Fruit fly (Drosophila melanogaster) whole organism, embryonic: Measurements from ENCODE around the gene Glg1.

ENCODE experiments used
- Ada2b ChIP-seq: fragments of 200-800 bp; sonication (Bioruptor generic); IDR thresholded peaks from 2 replicates; pipeline ENCODE4 v1.3.6; 2022; ENCODE audit warnings: missing biosample characterization, missing genetic modification characterization
- Adf1 ChIP-seq: fragments of 200-800 bp; sonication (Bioruptor generic); IDR thresholded peaks from 2 replicates; pipeline ENCODE4 v1.3.6; 2022; ENCODE audit warnings: missing biosample characterization, missing genetic modification characterization
- CG10431 ChIP-seq: fragments of 200-800 bp; sonication (Bioruptor generic); optimal IDR thresholded peaks from 3 replicates; lab custom pipeline; 2018; ENCODE audit warnings: missing biosample characterization, mild to moderate bottlenecking, missing genetic modification characterization
- CG10543 ChIP-seq: fragments of 200-800 bp; sonication (Bioruptor generic); optimal IDR thresholded peaks from 3 replicates; lab custom pipeline; 2017; ENCODE audit warnings: missing biosample characterization, mild to moderate bottlenecking, missing genetic modification characterization, moderate library complexity
- CG11398 ChIP-seq: fragments of 200-800 bp; sonication (Bioruptor generic); optimal IDR thresholded peaks from 2 replicates; lab custom pipeline; 2016; ENCODE audit warnings: missing biosample characterization, missing genetic modification characterization
- CG12104 ChIP-seq: fragments of 200-800 bp; sonication (Bioruptor generic); optimal IDR thresholded peaks from 3 replicates; lab custom pipeline; 2016; ENCODE audit warnings: missing biosample characterization, missing genetic modification characterization
- CG1233 ChIP-seq: fragments of 200-800 bp; sonication (Bioruptor generic); optimal IDR thresholded peaks from 4 replicates; lab custom pipeline; 2018; ENCODE audit warnings: missing biosample characterization, mild to moderate bottlenecking, missing genetic modification characterization
- CG14441 ChIP-seq: fragments of 200-800 bp; sonication (Bioruptor generic); IDR thresholded peaks from 2 replicates; pipeline ENCODE4 v1.3.6; 2022; ENCODE audit warnings: missing biosample characterization, missing genetic modification characterization
- CG14710 ChIP-seq: fragments of 200-800 bp; sonication (Bioruptor generic); optimal IDR thresholded peaks from 3 replicates; lab custom pipeline; 2019; ENCODE audit warnings: missing biosample characterization, mild to moderate bottlenecking, missing genetic modification characterization, moderate library complexity
- CG1647 ChIP-seq: fragments of 200-800 bp; sonication (Bioruptor generic); optimal IDR thresholded peaks from 3 replicates; lab custom pipeline; 2016; ENCODE audit warnings: missing biosample characterization, missing genetic modification characterization
- CG17328 ChIP-seq: fragments of 200-800 bp; sonication (Bioruptor generic); IDR thresholded peaks from 2 replicates; pipeline ENCODE4 v1.3.6; 2022; ENCODE audit warnings: missing biosample characterization, missing genetic modification characterization
- CG17802 ChIP-seq: fragments of 200-800 bp; sonication (Bioruptor generic); optimal IDR thresholded peaks from 2 replicates; lab custom pipeline; 2018; ENCODE audit warnings: missing biosample characterization, mild to moderate bottlenecking, missing genetic modification characterization, moderate library complexity
- CG6683 ChIP-seq: fragments of 200-800 bp; sonication (Bioruptor generic); optimal IDR thresholded peaks from 2 replicates; lab custom pipeline; 2017; ENCODE audit warnings: missing biosample characterization, mild to moderate bottlenecking, missing genetic modification characterization, missing genetic modification reagents
- CG6813 ChIP-seq: fragments of 200-800 bp; sonication (Bioruptor generic); optimal IDR thresholded peaks from 2 replicates; lab custom pipeline; 2017; ENCODE audit warnings: missing biosample characterization, missing genetic modification characterization, mild to moderate bottlenecking, moderate library complexity, missing genetic modification reagents
- CG7839 ChIP-seq: fragments of 200-800 bp; sonication (Bioruptor generic); optimal IDR thresholded peaks from 3 replicates; lab custom pipeline; 2018; ENCODE audit warnings: missing biosample characterization, mild to moderate bottlenecking, missing genetic modification characterization, moderate library complexity
- CG7963 ChIP-seq: fragments of 200-800 bp; sonication (Bioruptor generic); IDR thresholded peaks from 3 replicates; pipeline ENCODE4 v1.3.6; 2022; ENCODE audit warnings: missing biosample characterization, missing genetic modification characterization; ENCODE audit not compliant: partially characterized antibody
- CG8478 ChIP-seq: fragments of >200 bp; optimal IDR thresholded peaks from 2 replicates; lab custom pipeline; 2018
- CG9727 ChIP-seq: fragments of 200-800 bp; sonication (Bioruptor generic); optimal IDR thresholded peaks from 3 replicates; lab custom pipeline; 2017; ENCODE audit warnings: missing biosample characterization, mild to moderate bottlenecking, missing genetic modification characterization
- CrebB ChIP-seq: fragments of 200-800 bp; sonication (Bioruptor generic); optimal IDR thresholded peaks from 3 replicates; lab custom pipeline; 2018; ENCODE audit warnings: missing biosample characterization, mild to moderate bottlenecking, missing genetic modification characterization
- Ets65A ChIP-seq: fragments of 200-800 bp; sonication (Bioruptor generic); peaks from one replicate; lab custom pipeline; 2016; ENCODE audit warnings: missing biosample characterization, missing genetic modification characterization
- HHEX ChIP-seq: fragments of 200-800 bp; sonication (Bioruptor generic); optimal IDR thresholded peaks from 3 replicates; lab custom pipeline; 2017; ENCODE audit warnings: missing biosample characterization, mild to moderate bottlenecking, missing genetic modification characterization, missing genetic modification reagents
- Hr51 ChIP-seq, 2 experiments: fragments of 200-800 bp; sonication (Bioruptor generic); optimal IDR thresholded peaks; 2 replicates in 1 of 2; 3 replicates in 1 of 2; lab custom pipeline; 2016 to 2018; ENCODE audit warnings: missing biosample characterization in 2 of 2, missing genetic modification characterization in 2 of 2, mild to moderate bottlenecking in 1 of 2, moderate library complexity in 1 of 2
- Hr78 ChIP-seq, 2 experiments: fragments of 200-800 bp in 1 of 2; fragments of >200 bp in 1 of 2; sonication (Bioruptor generic) in 1 of 2; optimal IDR thresholded peaks; 2 replicates each; lab custom pipeline; 2017 to 2019; ENCODE audit warnings: missing biosample characterization in 2 of 2, missing genetic modification characterization in 2 of 2, mild to moderate bottlenecking in 1 of 2, moderate library complexity in 1 of 2
- Jarid2 ChIP-seq: fragments of 200-800 bp; sonication (Bioruptor generic); optimal IDR thresholded peaks from 3 replicates; lab custom pipeline; 2017; ENCODE audit warnings: mild to moderate bottlenecking, missing biosample characterization, missing genetic modification reagents, missing genetic modification characterization
- Lhr ChIP-seq: fragments of 200-800 bp; sonication (Bioruptor generic); optimal IDR thresholded peaks from 3 replicates; lab custom pipeline; 2017; ENCODE audit warnings: mild to moderate bottlenecking, missing biosample characterization, missing genetic modification reagents, missing genetic modification characterization
- Max ChIP-seq: fragments of 200-800 bp; sonication (Bioruptor generic); optimal IDR thresholded peaks from 2 replicates; lab custom pipeline; 2016; ENCODE audit warnings: missing biosample characterization, mild to moderate bottlenecking, missing genetic modification characterization
- Sry-β ChIP-seq: fragments of 200-800 bp; sonication (Bioruptor generic); optimal IDR thresholded peaks from 2 replicates; lab custom pipeline; 2018; ENCODE audit warnings: missing biosample characterization, mild to moderate bottlenecking, missing genetic modification characterization, moderate library complexity
- Ssrp ChIP-seq: fragments of 200-800 bp; sonication (Bioruptor generic); optimal IDR thresholded peaks from 2 replicates; lab custom pipeline; 2018; ENCODE audit warnings: missing biosample characterization, mild to moderate bottlenecking, missing genetic modification characterization, moderate library complexity
- Trl ChIP-seq, 3 experiments: fragments of >200 bp in 2 of 3; fragments of 200-800 bp in 1 of 3; sonication (Bioruptor generic) in 1 of 3; optimal IDR thresholded peaks; 2 replicates in 1 of 3; 3 replicates in 2 of 3; lab custom pipeline; 2016 to 2017; ENCODE audit warnings: missing biosample characterization in 1 of 3, missing genetic modification characterization in 1 of 3
- abd-A ChIP-seq: fragments of 200-800 bp; sonication (Bioruptor generic); optimal IDR thresholded peaks from 3 replicates; lab custom pipeline; 2019; ENCODE audit warnings: missing biosample characterization, mild to moderate bottlenecking, missing genetic modification characterization, moderate library complexity
- amos ChIP-seq: fragments of 200-800 bp; sonication (Bioruptor generic); IDR thresholded peaks from 2 replicates; pipeline ENCODE4 v1.3.6; 2022; ENCODE audit warnings: missing biosample characterization, missing genetic modification characterization; ENCODE audit not compliant: partially characterized antibody
- ato ChIP-seq: fragments of 200-800 bp; sonication (Bioruptor generic); IDR thresholded peaks from 2 replicates; pipeline ENCODE4 v1.3.6; 2022; ENCODE audit warnings: missing biosample characterization, missing genetic modification characterization; ENCODE audit not compliant: partially characterized antibody
- bcd ChIP-seq: fragments of 200-800 bp; sonication (Bioruptor generic); optimal IDR thresholded peaks from 2 replicates; lab custom pipeline; 2017; ENCODE audit warnings: missing biosample characterization, mild to moderate bottlenecking, missing genetic modification characterization
- crc ChIP-seq: fragments of 200-800 bp; sonication (Bioruptor generic); optimal IDR thresholded peaks from 2 replicates; lab custom pipeline; 2016; ENCODE audit warnings: missing biosample characterization, missing genetic modification characterization
- crp ChIP-seq, 2 experiments: fragments of 200-800 bp; sonication (Bioruptor generic); optimal IDR thresholded peaks; 2 replicates in 1 of 2; 3 replicates in 1 of 2; lab custom pipeline; 2017; ENCODE audit warnings: missing biosample characterization in 2 of 2, missing genetic modification characterization in 2 of 2, mild to moderate bottlenecking in 1 of 2, moderate library complexity in 1 of 2
- en ChIP-seq: fragments of 200-800 bp; sonication (Bioruptor generic); optimal IDR thresholded peaks from 2 replicates; lab custom pipeline; 2016; ENCODE audit warnings: missing biosample characterization, missing genetic modification characterization
- h ChIP-seq: fragments of >200 bp; optimal IDR thresholded peaks from 2 replicates; lab custom pipeline; 2017
- hb ChIP-seq: fragments of 200-800 bp; sonication (Bioruptor generic); IDR thresholded peaks from 3 replicates; pipeline ENCODE4 v1.3.6; 2022; ENCODE audit warnings: missing biosample characterization, missing genetic modification characterization; ENCODE audit not compliant: partially characterized antibody
- mam ChIP-seq: fragments of 200-800 bp; sonication (Bioruptor generic); optimal IDR thresholded peaks from 3 replicates; lab custom pipeline; 2016; ENCODE audit warnings: missing biosample characterization, missing genetic modification characterization
- nmo ChIP-seq: fragments of 200-800 bp; sonication (Bioruptor generic); optimal IDR thresholded peaks from 2 replicates; lab custom pipeline; 2018; ENCODE audit warnings: missing biosample characterization, mild to moderate bottlenecking, missing genetic modification characterization, moderate library complexity
- onecut ChIP-seq: fragments of 200-800 bp; sonication (Bioruptor generic); IDR thresholded peaks from 2 replicates; pipeline ENCODE4 v1.3.6; 2022; ENCODE audit warnings: missing biosample characterization, missing genetic modification characterization
- otp ChIP-seq: fragments of 200-800 bp; sonication (Bioruptor generic); IDR thresholded peaks from 3 replicates; pipeline ENCODE4, ENCODE4 v1.3.6; 2022; ENCODE audit warnings: missing biosample characterization, missing genetic modification characterization
- peb ChIP-seq: fragments of 200-800 bp; sonication (Bioruptor generic); IDR thresholded peaks from 2 replicates; pipeline ENCODE4 v1.3.6; 2022; ENCODE audit warnings: missing biosample characterization, missing genetic modification characterization
- phol ChIP-seq: fragments of 200-800 bp; sonication (Bioruptor generic); optimal IDR thresholded peaks from 3 replicates; lab custom pipeline; 2018; ENCODE audit warnings: missing biosample characterization, mild to moderate bottlenecking, missing genetic modification characterization, moderate library complexity
- sc ChIP-seq, 3 experiments: fragments of >200 bp in 2 of 3; fragments of 200-800 bp in 1 of 3; sonication (Bioruptor generic) in 1 of 3; optimal IDR thresholded peaks; 2 replicates in 2 of 3; 3 replicates in 1 of 3; lab custom pipeline; 2017; ENCODE audit warnings: mild to moderate bottlenecking in 1 of 3, missing biosample characterization in 1 of 3, missing genetic modification characterization in 1 of 3, missing genetic modification reagents in 1 of 3
- sug ChIP-seq: fragments of 200-800 bp; optimal IDR thresholded peaks from 2 replicates; lab custom pipeline; 2019; ENCODE audit warnings: missing biosample characterization, mild to moderate bottlenecking, missing genetic modification characterization, moderate library complexity
- tio ChIP-seq: fragments of 200-800 bp; sonication (Bioruptor generic); optimal IDR thresholded peaks from 2 replicates; lab custom pipeline; 2017; ENCODE audit warnings: missing biosample characterization, missing genetic modification characterization, inconsistent platforms
- vvl ChIP-seq: fragments of 200-800 bp; sonication (Bioruptor generic); IDR thresholded peaks from 2 replicates; pipeline ENCODE4 v1.3.6; 2022; ENCODE audit warnings: missing biosample characterization, missing genetic modification characterization
- wdn ChIP-seq: fragments of 200-800 bp; sonication (Bioruptor generic); IDR thresholded peaks from 2 replicates; pipeline ENCODE4 v1.3.6; 2022; ENCODE audit warnings: missing biosample characterization, missing genetic modification characterization

The Glg1 gene

dm6 chr3L:21479636-21480035 is 27.7 kb downstream of the Glg1 start (continued):
- no peak for TF ChIP-seq Ada2b (GFP tag; lab: Robert Waterston, UW)
- TF ChIP-seq CG6813 (GFP tag; lab: Kevin White, UChicago), result peak; percentile 63
- peak; percentile 23 for TF ChIP-seq Ets65A (GFP tag; lab: Kevin White, UChicago)
- TF ChIP-seq Ssrp (tag; lab: Kevin White, UChicago), result no peak
- TF ChIP-seq peb (GFP tag; lab: Robert Waterston, UW), result peak; percentile 16; the same call in 1 of the 2 replicates
- peak; percentile 62 for TF ChIP-seq onecut (GFP tag; lab: Robert Waterston, UW)
- peak; percentile 81 for TF ChIP-seq Adf1 (GFP tag; lab: Robert Waterston, UW)
- TF ChIP-seq CG14710 (tag; lab: Kevin White, UChicago), result peak; percentile 3
- peak; percentile 68 for TF ChIP-seq CG1233 (GFP tag; lab: Kevin White, UChicago)
- no peak for TF ChIP-seq CG1647
- TF ChIP-seq otp, result peak; percentile 69; the same call in 2 of the 3 replicates
- no peak for TF ChIP-seq ato (GFP tag; lab: Robert Waterston, UW)
- no peak for TF ChIP-seq CrebB (tag; lab: Kevin White, UChicago)
- TF ChIP-seq vvl, result peak; percentile 96
- no peak for TF ChIP-seq Sry-β
- no peak for TF ChIP-seq Max (GFP tag; lab: Kevin White, UChicago)
- TF ChIP-seq CG7963 (GFP tag; lab: Robert Waterston, UW), result no peak
- TF ChIP-seq CG7839 (tag; lab: Kevin White, UChicago), result no peak
- no peak for TF ChIP-seq CG12104 (GFP tag; lab: Kevin White, UChicago)
- TF ChIP-seq CG10431 (GFP tag; lab: Kevin White, UChicago), result peak; percentile 73
- TF ChIP-seq CG11398, result peak; percentile 5
- no peak for TF ChIP-seq en (GFP tag; lab: Kevin White, UChicago)
- no peak for TF ChIP-seq crp (GFP tag; optimal IDR thresholded peaks at IDR 0.05; lab: Kevin White, UChicago)
- no peak for TF ChIP-seq CG6683 (GFP tag; lab: Kevin White, UChicago)
- TF ChIP-seq CG17802 (tag; lab: Kevin White, UChicago), result no peak
- TF ChIP-seq HHEX (GFP tag; lab: Kevin White, UChicago), result peak; percentile 43
- TF ChIP-seq CG10543 (GFP tag; lab: Kevin White, UChicago), result no peak
- no peak for TF ChIP-seq Hr51 (GFP tag; optimal IDR thresholded peaks at IDR 0.05; lab: Kevin White, UChicago)
- TF ChIP-seq Lhr (GFP tag; lab: Kevin White, UChicago), result no peak
- peak; percentile 91 for TF ChIP-seq CG8478 (lab: Kevin White, UChicago)
- no peak for TF ChIP-seq wdn (GFP tag; lab: Robert Waterston, UW)
- no peak for TF ChIP-seq h (lab: Kevin White, UChicago)
- TF ChIP-seq CG17328 (GFP tag; lab: Robert Waterston, UW), result peak; percentile 78
- no peak for TF ChIP-seq hb (GFP tag; lab: Robert Waterston, UW)
- peak; percentile 72 to 86 for TF ChIP-seq Trl (optimal IDR thresholded peaks at IDR 0.05; lab: Kevin White, UChicago)
- peak; percentile 41 for TF ChIP-seq Trl (GFP tag; optimal IDR thresholded peaks at IDR 0.05; lab: Kevin White, UChicago)
- no peak for TF ChIP-seq mam (GFP tag; lab: Kevin White, UChicago)
- TF ChIP-seq Hr78 (GFP tag; optimal IDR thresholded peaks at IDR 0.05; lab: Kevin White, UChicago), result no peak
- no peak for TF ChIP-seq sug (tag; lab: Kevin White, UChicago)
- TF ChIP-seq tio (GFP tag; lab: Kevin White, UChicago), result no peak
- TF ChIP-seq phol (tag; lab: Kevin White, UChicago), result peak; percentile 62
- TF ChIP-seq abd-A (tag; lab: Kevin White, UChicago), result no peak
- peak; percentile 79 for TF ChIP-seq Jarid2 (GFP tag; lab: Kevin White, UChicago)
- no peak for TF ChIP-seq crc (GFP tag; lab: Kevin White, UChicago)
- peak; percentile 30 for TF ChIP-seq bcd (GFP tag; lab: Kevin White, UChicago)
- TF ChIP-seq CG9727, result peak; percentile 33
- TF ChIP-seq nmo (GFP tag; lab: Kevin White, UChicago), result peak; percentile 33
- TF ChIP-seq amos (GFP tag; lab: Robert Waterston, UW), result no peak
- no peak for TF ChIP-seq sc (optimal IDR thresholded peaks at IDR 0.05; lab: Kevin White, UChicago)
- TF ChIP-seq sc (GFP tag; optimal IDR thresholded peaks at IDR 0.05; lab: Kevin White, UChicago), result peak; percentile 30
- no peak for TF ChIP-seq CG14441 (GFP tag; lab: Robert Waterston, UW)
